Fruit fly (Drosophila melanogaster): ENCODE measurements around the gene nol.
"Not testable (repeated sequence)": the region's sequence is repeated elsewhere in the genome, so short reads cannot be mapped to it uniquely, and the experiment has no call there.

The nol gene

DNA sequence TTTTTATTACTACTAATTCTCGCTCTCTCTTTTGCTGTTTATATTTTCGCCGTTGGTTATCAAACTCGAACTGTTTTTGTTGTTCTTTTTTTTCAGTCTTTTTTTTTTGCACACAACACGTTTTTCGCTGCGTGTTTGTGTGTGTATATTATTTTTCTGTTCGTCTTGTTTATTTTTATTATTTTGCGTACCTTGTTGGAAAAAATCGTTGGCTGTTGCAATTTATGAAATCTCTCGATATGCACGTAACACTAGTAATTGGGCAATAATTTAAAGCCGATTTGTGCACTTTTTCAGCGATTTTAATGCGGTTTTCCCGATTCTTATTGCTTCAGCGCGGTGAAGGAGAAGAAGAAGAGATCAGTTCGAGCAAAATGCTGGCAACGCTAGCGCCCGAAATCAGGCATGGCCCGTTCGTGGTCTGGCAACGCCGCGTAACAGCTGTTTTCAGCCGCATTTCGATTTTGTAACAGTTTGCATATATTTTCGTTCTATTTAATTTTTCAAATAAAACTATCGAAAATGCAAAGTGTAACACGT, 10.1 kb upstream of the nol start, which contains the start of the genes FoxK and mRpL2:
Gene FoxK (minus strand): TSS at position 365 of the 540 bp plus-strand sequence.
Gene mRpL2 (plus strand): TSS at position 429 of the 540 bp plus-strand sequence.
- TF ChIP-seq ttk (optimal IDR thresholded peaks at IDR 0.05) = no peak
- TF ChIP-seq Sin3A (optimal IDR thresholded peaks at IDR 0.05) = no peak
- TF ChIP-seq Myc (optimal IDR thresholded peaks at IDR 0.05) = no peak
- TF ChIP-seq psq (optimal IDR thresholded peaks at IDR 0.05) = no peak
- no peak for TF ChIP-seq h (optimal IDR thresholded peaks at IDR 0.05)
- no peak for TF ChIP-seq insv (optimal IDR thresholded peaks at IDR 0.05)

DNA sequence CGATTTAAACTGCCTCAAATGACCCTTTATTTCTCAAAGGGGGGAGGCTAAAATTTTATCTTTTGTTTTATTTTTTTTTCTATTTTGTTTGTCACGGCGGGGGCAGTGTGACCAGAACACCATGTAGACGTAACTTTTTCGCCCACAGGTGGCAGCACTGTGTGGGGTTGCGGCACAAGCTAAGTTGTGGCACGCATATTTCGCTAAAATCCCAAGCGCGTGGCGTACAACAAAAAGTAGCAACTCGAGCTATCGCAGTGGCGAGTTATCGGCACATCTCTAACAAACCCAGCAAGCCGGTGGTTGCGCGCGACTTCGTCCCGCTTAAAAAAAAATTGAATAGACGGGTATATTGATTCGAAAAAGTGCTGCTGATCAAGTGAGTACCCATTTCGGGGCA, 7.5 kb upstream of the nol start, which contains the start of the genes Ufd1 and NaPi-III:
Gene Ufd1 (minus strand): TSS at position 129 of the 400 bp plus-strand sequence.
Gene NaPi-III (plus strand): TSS at position 261 of the 400 bp plus-strand sequence.
- TF ChIP-seq h (optimal IDR thresholded peaks at IDR 0.05) = no peak
- TF ChIP-seq insv (optimal IDR thresholded peaks at IDR 0.05) = no peak
- TF ChIP-seq ttk (optimal IDR thresholded peaks at IDR 0.05) = no peak
- no peak for TF ChIP-seq Myc (optimal IDR thresholded peaks at IDR 0.05)
- no peak for TF ChIP-seq psq (optimal IDR thresholded peaks at IDR 0.05)
- TF ChIP-seq Sin3A (optimal IDR thresholded peaks at IDR 0.05) = no peak

DNA sequence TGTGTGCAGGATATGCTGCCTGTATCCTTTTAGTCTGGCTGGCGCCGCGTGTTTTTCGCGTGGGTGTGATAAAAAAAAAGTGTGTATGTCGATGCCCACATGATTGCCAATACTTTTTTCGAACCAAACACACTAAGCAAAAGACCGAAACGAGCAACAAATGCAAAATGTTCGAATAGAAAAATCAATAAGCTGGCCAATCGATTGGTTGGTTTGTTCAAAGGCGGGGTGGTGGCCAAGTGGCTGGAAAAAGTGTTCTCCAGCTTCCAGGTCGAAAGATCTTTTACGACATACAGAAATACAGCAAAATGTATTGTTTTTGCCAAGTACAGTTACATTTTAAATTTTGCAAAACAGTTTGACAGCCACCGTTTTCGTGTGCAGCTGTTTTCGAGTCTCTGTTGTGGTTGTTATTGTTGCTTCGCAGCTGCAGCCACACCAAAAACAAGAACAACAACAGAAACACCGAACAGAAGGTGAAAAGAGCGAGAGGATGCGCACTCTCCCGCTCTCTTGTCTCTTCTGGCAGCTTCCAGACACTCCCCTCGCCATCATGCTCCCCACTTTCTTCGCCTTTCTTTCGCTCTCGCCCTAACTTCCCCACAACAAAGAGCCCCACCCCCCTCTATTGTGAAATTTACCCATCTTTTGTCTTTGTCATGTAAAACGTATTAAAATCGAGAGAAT, 6.9 kb upstream of the nol start:
- TF ChIP-seq h (optimal IDR thresholded peaks at IDR 0.05) (no peak), Myc (optimal IDR thresholded peaks at IDR 0.05) (no peak), ttk (optimal IDR thresholded peaks at IDR 0.05) (no peak), insv (optimal IDR thresholded peaks at IDR 0.05) (no peak), psq (optimal IDR thresholded peaks at IDR 0.05) (no peak), Sin3A (optimal IDR thresholded peaks at IDR 0.05) (no peak)

DNA sequence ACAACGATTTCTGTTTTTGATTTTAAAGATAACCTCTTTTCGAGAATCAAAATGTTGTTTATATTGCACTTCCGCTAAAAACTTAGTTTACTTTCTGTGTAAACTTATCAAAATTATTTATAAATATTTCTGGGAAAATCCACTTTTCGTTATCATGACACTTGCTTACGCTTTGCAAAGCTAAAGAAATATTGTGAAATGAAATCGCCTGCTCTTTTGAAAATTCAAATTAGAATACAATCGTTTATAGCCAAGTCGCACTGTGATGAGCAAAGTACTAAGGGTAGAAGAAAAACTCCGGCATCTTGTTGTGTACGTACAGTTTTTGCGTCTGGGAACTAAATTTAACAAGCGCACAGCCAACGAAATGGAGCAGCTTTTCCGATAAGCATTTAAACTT, 6.2 kb upstream of the nol start:
- TF ChIP-seq insv (optimal IDR thresholded peaks at IDR 0.05) (no peak), Myc (optimal IDR thresholded peaks at IDR 0.05) (no peak), h (optimal IDR thresholded peaks at IDR 0.05) (no peak), ttk (optimal IDR thresholded peaks at IDR 0.05) (no peak), Sin3A (optimal IDR thresholded peaks at IDR 0.05) (no peak), psq (optimal IDR thresholded peaks at IDR 0.05) (no peak)

DNA sequence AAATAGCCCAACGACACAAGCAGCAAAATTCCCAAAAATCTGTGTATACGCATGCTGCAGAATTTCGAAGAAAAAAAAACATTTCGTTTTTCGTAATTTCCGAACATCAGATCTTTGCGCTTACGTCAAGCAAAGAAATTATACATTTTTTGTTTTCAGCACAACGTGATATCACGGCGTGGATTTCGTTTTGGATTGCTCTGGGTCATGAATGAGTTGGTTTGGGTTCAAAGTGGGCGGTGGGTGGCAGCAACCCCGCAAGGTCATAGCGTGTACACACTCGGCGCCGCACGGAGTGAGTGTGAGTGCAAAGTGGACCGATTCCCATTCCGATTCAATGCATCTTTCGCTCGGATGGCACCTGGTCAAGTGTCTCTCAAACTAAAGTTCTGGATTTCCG, 5.8 kb upstream of the nol start:
- TF ChIP-seq ttk (optimal IDR thresholded peaks at IDR 0.05) = no peak
- TF ChIP-seq psq (optimal IDR thresholded peaks at IDR 0.05) = no peak
- TF ChIP-seq insv (optimal IDR thresholded peaks at IDR 0.05) = no peak
- no peak for TF ChIP-seq h (optimal IDR thresholded peaks at IDR 0.05)
- no peak for TF ChIP-seq Sin3A (optimal IDR thresholded peaks at IDR 0.05)
- no peak for TF ChIP-seq Myc (optimal IDR thresholded peaks at IDR 0.05)

DNA sequence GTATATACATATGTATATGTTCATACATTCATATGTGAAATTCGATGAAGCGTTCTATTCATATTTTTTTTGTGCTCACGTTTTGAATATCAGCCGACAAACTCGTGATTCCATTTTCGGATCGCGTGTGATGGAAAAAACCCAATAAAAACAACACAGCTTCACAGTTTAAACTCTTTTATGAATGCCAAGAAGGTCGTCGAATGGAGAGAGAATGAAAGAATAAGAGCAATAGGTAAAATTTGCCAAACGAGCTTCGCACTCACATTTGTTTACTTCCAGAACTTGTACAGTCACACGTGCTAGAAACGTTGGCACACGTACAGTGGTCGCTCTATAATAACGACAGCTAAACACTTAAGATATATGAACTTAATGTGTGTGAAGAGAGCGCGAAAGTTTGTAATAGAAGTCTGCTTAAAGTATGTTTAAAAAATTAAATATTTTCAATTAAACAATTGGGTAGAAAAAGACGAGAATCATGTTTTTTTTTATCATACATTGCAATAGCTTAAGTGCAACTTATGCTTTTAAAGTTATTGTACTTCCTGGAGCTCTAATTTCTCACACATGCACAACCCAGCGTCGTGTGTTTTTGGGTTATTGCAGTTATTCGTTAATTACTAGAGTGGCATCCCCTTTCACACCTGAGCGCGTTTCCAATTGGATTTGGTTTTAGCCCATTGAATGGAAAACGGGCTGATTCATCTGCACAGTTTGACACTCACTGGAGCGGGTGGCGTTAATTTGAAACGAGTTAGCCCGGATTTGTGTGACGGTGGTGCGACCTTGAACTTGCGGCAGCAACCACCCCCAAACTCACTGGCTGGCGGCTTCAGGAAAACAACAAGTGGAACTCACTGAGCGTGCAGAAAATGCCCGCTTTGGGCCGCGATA, 4.8 kb upstream of the nol start:
- no peak for TF ChIP-seq Myc (optimal IDR thresholded peaks at IDR 0.05)
- TF ChIP-seq insv (optimal IDR thresholded peaks at IDR 0.05) = no peak
- TF ChIP-seq psq (optimal IDR thresholded peaks at IDR 0.05) = no peak
- TF ChIP-seq h (optimal IDR thresholded peaks at IDR 0.05) = no peak
- TF ChIP-seq Sin3A (optimal IDR thresholded peaks at IDR 0.05) = no peak
- TF ChIP-seq ttk (optimal IDR thresholded peaks at IDR 0.05) = no peak

DNA sequence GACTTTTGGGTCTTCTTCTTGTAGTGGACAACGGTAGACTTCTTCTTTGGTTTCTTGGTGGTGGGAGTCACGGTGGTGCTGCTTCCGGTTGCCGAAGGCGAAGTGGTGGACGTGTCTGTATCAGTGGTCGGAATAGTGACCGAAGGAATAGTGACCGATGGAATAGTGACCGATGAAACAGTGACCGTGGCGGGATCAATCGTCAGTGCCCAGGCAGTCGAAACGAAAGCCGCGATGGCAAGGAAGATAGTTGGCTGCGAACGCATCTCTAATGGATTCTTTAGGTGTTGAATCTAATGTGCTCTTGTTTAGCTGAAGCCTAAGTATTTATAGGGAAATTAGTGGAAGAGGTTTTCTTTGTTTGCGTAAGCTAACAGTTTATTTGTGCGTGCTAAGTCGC, 1.4 kb downstream of the nol start, which contains the start of gene CG32074:
Gene CG32074 (minus strand): TSS at position 268 of the 400 bp plus-strand sequence.
- not testable (repeated sequence) for TF ChIP-seq ttk, Myc, insv (optimal IDR thresholded peaks at IDR 0.05)

DNA sequence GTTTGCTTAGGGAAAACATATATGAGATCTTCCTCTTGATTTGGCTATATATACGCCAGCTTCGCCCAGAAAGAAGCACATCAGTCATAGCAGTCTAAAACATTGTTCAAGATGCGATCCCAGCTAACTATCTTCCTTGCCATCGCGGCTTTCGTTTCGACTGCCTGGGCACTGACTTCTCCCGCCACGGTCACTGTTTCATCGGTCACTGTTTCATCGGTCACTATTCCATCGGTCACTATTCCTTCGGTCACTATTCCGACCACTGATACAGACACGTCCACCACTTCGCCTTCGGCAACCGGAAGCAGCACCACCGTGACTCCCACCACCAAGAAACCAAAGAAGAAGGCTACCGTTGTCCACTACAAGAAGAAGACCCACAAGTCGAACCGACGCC, 4.3 kb downstream of the nol start, which contains the start of gene CG14143:
Gene CG14143 (plus strand): TSS at position 102 of the 400 bp plus-strand sequence.
- TF ChIP-seq h, Sin3A, ttk (optimal IDR thresholded peaks at IDR 0.05): not testable (repeated sequence)

DNA sequence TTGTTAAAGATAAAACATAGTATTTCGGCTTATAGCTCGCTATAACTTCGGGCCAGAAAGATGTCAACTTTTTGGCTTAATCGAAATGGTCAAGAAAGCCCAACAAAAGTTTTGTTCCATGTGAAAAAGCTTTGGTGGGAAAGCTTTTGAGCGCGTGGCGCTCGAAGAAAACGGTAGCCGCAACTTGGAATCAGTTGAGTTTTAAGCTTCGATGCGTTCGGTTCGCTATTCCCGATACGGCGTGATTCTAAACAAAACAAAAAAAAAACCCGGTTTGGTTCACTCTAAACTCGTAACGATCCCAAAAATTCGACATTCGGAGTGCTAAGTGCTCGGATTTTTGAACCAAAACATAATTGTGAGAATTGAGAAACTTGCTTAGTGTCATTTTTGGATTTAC, 5.2 kb downstream of the nol start, which contains the start of gene IRSp53:
Gene IRSp53 (plus strand): TSS at position 204 of the 400 bp plus-strand sequence.
- no peak for TF ChIP-seq Sin3A (optimal IDR thresholded peaks at IDR 0.05)
- no peak for TF ChIP-seq h (optimal IDR thresholded peaks at IDR 0.05)
- TF ChIP-seq Myc (optimal IDR thresholded peaks at IDR 0.05) = no peak
- no peak for TF ChIP-seq insv (optimal IDR thresholded peaks at IDR 0.05)
- no peak for TF ChIP-seq ttk (optimal IDR thresholded peaks at IDR 0.05)
- no peak for TF ChIP-seq psq (optimal IDR thresholded peaks at IDR 0.05)

DNA sequence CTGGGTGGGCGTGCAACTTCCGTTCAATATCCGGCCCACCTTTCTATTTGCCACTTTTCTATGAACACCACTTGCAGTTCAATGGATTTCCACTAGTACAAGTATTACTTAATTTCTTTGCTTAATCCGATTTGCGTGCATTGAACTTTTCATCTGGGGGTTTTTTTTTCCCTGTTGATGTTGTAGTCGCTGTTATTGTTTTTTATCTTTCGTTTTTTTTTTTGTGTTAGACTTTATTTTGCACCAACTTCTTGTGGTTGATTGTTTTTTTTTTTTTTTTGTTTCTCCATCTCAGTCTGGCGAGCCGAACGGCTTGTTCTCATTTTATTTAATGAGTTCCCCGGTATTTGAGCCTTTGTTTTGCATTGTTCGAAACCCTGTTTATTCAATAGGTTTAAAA, 5.7 kb downstream of the nol start:
- no peak for TF ChIP-seq h (optimal IDR thresholded peaks at IDR 0.05)
- TF ChIP-seq psq (optimal IDR thresholded peaks at IDR 0.05) = no peak
- TF ChIP-seq ttk (optimal IDR thresholded peaks at IDR 0.05) = no peak
- TF ChIP-seq Sin3A (optimal IDR thresholded peaks at IDR 0.05) = no peak
- TF ChIP-seq Myc (optimal IDR thresholded peaks at IDR 0.05) = no peak
- no peak for TF ChIP-seq insv (optimal IDR thresholded peaks at IDR 0.05)

DNA sequence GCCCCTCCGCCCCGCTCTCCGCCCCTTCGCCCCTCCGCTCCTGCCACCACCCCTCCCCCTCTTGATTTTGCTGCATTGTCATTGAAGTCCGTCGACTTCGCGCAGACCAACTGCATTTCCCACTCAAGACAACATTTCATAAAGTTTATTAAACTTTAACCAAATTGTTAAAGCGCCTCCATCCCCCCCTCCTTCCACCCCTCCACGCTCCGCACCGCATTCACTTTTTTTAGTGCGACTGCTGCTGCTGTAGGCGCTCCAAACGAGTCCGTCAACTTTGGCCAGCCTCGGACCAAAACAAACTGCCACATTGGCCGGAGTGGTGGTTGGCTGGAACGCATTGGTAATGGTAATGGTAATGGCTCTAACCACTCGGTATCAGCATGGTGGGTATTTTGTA, 8.2 kb downstream of the nol start:
- TF ChIP-seq insv (optimal IDR thresholded peaks at IDR 0.05) = no peak
- TF ChIP-seq Myc (optimal IDR thresholded peaks at IDR 0.05) = no peak
- TF ChIP-seq ttk (optimal IDR thresholded peaks at IDR 0.05) = no peak
- TF ChIP-seq h (optimal IDR thresholded peaks at IDR 0.05) = no peak
- no peak for TF ChIP-seq Sin3A (optimal IDR thresholded peaks at IDR 0.05)
- TF ChIP-seq psq (optimal IDR thresholded peaks at IDR 0.05) = no peak

Data from Kc167 (cell line).